Fruit fly (Drosophila melanogaster) whole organism, prepupa: ENCODE data around the gene CG9135.

Source experiments
- CG16779 ChIP-seq: fragments of 200-800 bp; sonication (Bioruptor generic); optimal IDR thresholded peaks from 3 replicates; lab custom pipeline; 2017; ENCODE audit warnings: missing biosample characterization, mild to moderate bottlenecking, missing genetic modification characterization
- Eip75B ChIP-seq: fragments of 200-800 bp; sonication (Bioruptor generic); optimal IDR thresholded peaks from 3 replicates; lab custom pipeline; 2016; ENCODE audit warnings: missing biosample characterization, missing genetic modification characterization
- Hr38 ChIP-seq: sonication (Bioruptor generic); optimal IDR thresholded peaks from 2 replicates; lab custom pipeline; 2016; ENCODE audit warnings: missing biosample characterization, missing genetic modification characterization
- OdsH ChIP-seq: fragments of 200-800 bp; sonication (Bioruptor generic); optimal IDR thresholded peaks from 3 replicates; lab custom pipeline; 2016; ENCODE audit warnings: missing biosample characterization, missing genetic modification characterization
- topi ChIP-seq: fragments of 200-800 bp; sonication (Bioruptor generic); optimal IDR thresholded peaks from 3 replicates; lab custom pipeline; 2016; ENCODE audit warnings: missing biosample characterization, missing genetic modification characterization
- vri ChIP-seq: fragments of 200-800 bp; sonication (Bioruptor generic); optimal IDR thresholded peaks from 3 replicates; lab custom pipeline; 2016; ENCODE audit warnings: missing biosample characterization, mild to moderate bottlenecking, missing genetic modification characterization

dm6 chr2L:6020535-6020934 is 30.1 kb upstream of the CG9135 start, which contains the start of gene CG13996:
- TF ChIP-seq Eip75B (GFP tag; lab: Kevin White, UChicago) = no peak
- no peak for TF ChIP-seq CG16779 (tag; lab: Kevin White, UChicago)
- no peak for TF ChIP-seq vri (GFP tag; lab: Kevin White, UChicago)
- no peak for TF ChIP-seq topi
- no peak for TF ChIP-seq Hr38 (GFP tag; lab: Kevin White, UChicago)
- no peak for TF ChIP-seq OdsH (GFP tag; lab: Kevin White, UChicago)
